Fruit fly (Drosophila melanogaster): ENCODE data around the gene CG7900.
A peak's percentile ranks its signal among the peaks of the same experiment; 100 is the strongest.

Gene CG7900

DNA sequence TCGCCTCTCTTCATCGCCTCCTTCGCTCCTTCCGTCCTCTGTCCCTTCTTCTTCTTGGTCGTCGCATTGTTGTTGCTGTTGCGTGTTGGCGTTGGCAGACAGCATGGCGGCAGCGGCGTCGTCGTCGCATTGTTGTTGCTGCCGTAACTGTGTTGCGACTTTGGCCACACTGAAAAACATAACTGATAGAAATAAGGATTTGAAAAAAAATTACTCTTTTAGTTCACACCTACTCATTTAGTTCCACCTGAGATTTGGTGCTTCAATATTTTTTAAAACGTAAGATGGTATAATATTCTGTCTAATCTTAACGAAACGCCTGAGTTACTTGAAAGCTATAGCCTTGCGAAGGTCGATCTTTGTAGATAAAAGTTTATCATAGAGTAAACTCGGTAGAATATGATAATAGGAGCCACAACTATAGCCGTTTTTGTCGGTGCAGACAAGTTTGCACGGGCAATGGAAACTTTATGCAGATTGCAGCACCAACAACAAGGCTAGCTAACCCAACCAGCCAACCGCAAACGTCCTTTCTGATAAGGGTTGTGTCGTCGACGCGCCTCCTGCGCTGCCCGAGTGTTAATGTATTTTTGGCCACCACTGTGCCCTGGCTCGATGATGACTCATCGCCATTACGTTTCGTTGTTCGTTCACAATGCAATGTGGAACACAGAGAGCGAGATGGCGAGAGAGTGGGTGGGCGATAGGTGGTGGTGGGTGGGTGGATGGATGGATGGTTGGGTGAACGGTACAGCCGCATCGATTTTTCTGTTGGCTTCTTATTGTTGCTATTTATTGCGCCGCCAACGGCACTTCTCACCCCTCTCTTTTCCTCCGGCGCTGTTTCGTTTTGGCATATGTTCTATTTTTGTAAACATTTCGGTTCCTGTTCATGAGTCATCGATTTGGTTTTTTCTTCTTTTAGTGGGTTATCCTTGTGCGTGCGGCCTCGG is 19.2 kb downstream of the CG7900 start (continued):
- TF ChIP-seq gem (tag; optimal IDR thresholded peaks at IDR 0.05) (peak; percentile 91), HLH4C (GFP tag; IDR thresholded peaks at IDR 0.05; ENCODE audit: partially characterized antibody) (no peak), Hey (tag; optimal IDR thresholded peaks at IDR 0.05) (no peak), CG8478 (optimal IDR thresholded peaks at IDR 0.05) (no peak), salm (tag; optimal IDR thresholded peaks at IDR 0.05) (peak; percentile 38), Ssrp (tag; optimal IDR thresholded peaks at IDR 0.05) (peak; percentile 82), CG16815 (GFP tag; optimal IDR thresholded peaks at IDR 0.05) (peak; percentile 63), sna (GFP tag; IDR thresholded peaks at IDR 0.05; ENCODE audit: partially characterized antibody) (no peak), CG1602 (GFP tag; optimal IDR thresholded peaks at IDR 0.05) (peak; percentile 77), zen2 (GFP tag; IDR thresholded peaks at IDR 0.05; ENCODE audit: partially characterized antibody) (no peak), Mrtf (GFP tag; IDR thresholded peaks at IDR 0.05) (peak; percentile 46; the same call in 1 of the 3 replicates), ato (GFP tag; IDR thresholded peaks at IDR 0.05; ENCODE audit: partially characterized antibody) (no peak), Bgb (GFP tag; IDR thresholded peaks at IDR 0.05; ENCODE audit: partially characterized antibody) (peak; percentile 41; the same call in 1 of the 2 replicates), CG9932 (GFP tag; IDR thresholded peaks at IDR 0.05) (peak; percentile 53; the same call in 1 of the 2 replicates), CG13624 (GFP tag; optimal IDR thresholded peaks at IDR 0.05) (peak; percentile 77), CG3065 (GFP tag; optimal IDR thresholded peaks at IDR 0.05) (peak; percentile 26), CG13424 (tag; optimal IDR thresholded peaks at IDR 0.05) (peak; percentile 83), Fer1 (GFP tag; optimal IDR thresholded peaks at IDR 0.05) (peak; percentile 79), ro (GFP tag; IDR thresholded peaks at IDR 0.05) (no peak), CG9817 (tag; optimal IDR thresholded peaks at IDR 0.05) (peak; percentile 51), CG11560 (tag; IDR thresholded peaks at IDR 0.05) (0 out of 3 replicates have a peak, but pooled peaks have one; percentile 27), unpg (GFP tag; optimal IDR thresholded peaks at IDR 0.05) (peak; percentile 83), CG4424 (GFP tag; optimal IDR thresholded peaks at IDR 0.05) (peak; percentile 85), Eip74EF (GFP tag; optimal IDR thresholded peaks at IDR 0.05) (peak in 1 of 2 experiments; percentile 60)

DNA sequence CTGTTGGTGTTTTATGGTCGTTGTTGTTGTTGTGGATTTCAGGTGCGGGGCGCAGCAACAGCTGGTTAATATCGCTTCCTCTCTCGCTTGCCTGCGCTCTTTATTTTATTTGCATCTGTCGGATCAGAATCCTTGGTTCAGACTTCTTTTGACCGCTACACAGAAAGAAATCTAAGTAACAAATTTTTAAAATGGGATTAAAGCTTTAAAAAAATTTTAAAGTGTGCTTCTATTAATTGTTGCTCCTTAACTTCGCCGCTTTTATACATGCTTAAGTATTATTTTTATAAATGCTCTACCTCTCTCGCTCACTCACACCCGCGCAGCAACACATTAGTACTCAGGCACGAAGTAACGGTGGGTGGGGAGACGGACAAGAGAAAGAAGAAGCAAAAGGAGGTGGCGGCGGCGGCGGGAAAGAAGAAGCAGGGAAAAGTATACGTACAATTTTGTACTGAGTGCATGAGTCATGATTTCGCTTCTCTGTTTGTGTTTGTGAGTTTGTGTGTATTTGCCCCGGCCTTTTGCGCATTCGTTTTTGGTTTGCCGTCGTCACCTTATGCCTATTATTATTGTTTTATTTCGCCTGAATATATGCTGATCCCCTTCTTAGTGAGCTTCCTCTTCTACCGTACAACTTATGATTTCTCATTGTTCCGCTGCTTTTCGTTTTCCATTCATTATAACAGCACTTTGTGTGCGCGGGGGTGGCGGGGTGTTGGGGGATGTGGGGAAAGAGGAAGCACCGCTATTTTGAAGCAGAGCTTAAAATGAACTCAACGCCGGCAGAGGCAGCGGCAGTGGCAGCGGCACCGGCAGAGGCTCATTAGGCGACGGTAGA is 20.1 kb downstream of the CG7900 start:
- TF ChIP-seq CG3995 (GFP tag; optimal IDR thresholded peaks at IDR 0.05) (peak; percentile 14), MESR4 (GFP tag; optimal IDR thresholded peaks at IDR 0.05) (peak; percentile 7), Hand (GFP tag; optimal IDR thresholded peaks at IDR 0.05) (peak; percentile 85), CoRest (tag; optimal IDR thresholded peaks at IDR 0.05) (peak; percentile 79), HLH54F (GFP tag; optimal IDR thresholded peaks at IDR 0.05) (peak; percentile 79), kah (GFP tag; optimal IDR thresholded peaks at IDR 0.05) (peak; percentile 16), CG13775 (GFP tag; optimal IDR thresholded peaks at IDR 0.05) (peak; percentile 78), tgo (GFP tag; IDR thresholded peaks at IDR 0.05) (peak; percentile 75), CG2116 (GFP tag; optimal IDR thresholded peaks at IDR 0.05) (peak; percentile 67), fu2 (GFP tag; optimal IDR thresholded peaks at IDR 0.05) (peak; percentile 67), Lpt (GFP tag; optimal IDR thresholded peaks at IDR 0.05) (no peak), kni (GFP tag; optimal IDR thresholded peaks at IDR 0.05) (peak; percentile 80), CG3838 (GFP tag; optimal IDR thresholded peaks at IDR 0.05) (peak; percentile 59), CG34422 (GFP tag; IDR thresholded peaks at IDR 0.05) (peak; percentile 81), nau (GFP tag; optimal IDR thresholded peaks at IDR 0.05) (peak; percentile 85), jumu (GFP tag; optimal IDR thresholded peaks at IDR 0.05) (peak; percentile 77), CG18011 (GFP tag; optimal IDR thresholded peaks at IDR 0.05) (peak; percentile 57), mirr (GFP tag; optimal IDR thresholded peaks at IDR 0.05) (no peak), wek (GFP tag; optimal IDR thresholded peaks at IDR 0.05) (peak; percentile 18), MBD-R2 (GFP tag; IDR thresholded peaks at IDR 0.05) (peak; percentile 44), CG12744 (GFP tag; optimal IDR thresholded peaks at IDR 0.05) (peak; percentile 84), NC2β (GFP tag; optimal IDR thresholded peaks at IDR 0.05) (peak; percentile 78), CG13624 (GFP tag; optimal IDR thresholded peaks at IDR 0.05) (peak; percentile 86)

Measured in whole organism, embryonic.